Worm (Caenorhabditis elegans) whole organism, late embryonic: ENCODE measurements around the gene cutl-16.

Source experiments
- C38D4.7 ChIP-seq: fragments of 200-800 bp; sonication (Bioruptor generic); optimal IDR thresholded peaks from 2 replicates; lab custom pipeline; 2018; ENCODE audit warnings: mild to moderate bottlenecking, missing genetic modification characterization, moderate library complexity, missing compliant biosample characterization
- F13H6.1 ChIP-seq: sonication (generic microtip); optimal IDR thresholded peaks from 2 replicates; lab custom pipeline; 2016; ENCODE audit warnings: missing genetic modification characterization, missing compliant biosample characterization
- K09A11.1 ChIP-seq: sonication (generic microtip); optimal IDR thresholded peaks from 2 replicates; lab custom pipeline; 2017; ENCODE audit warnings: antibody characterized with exemption, mild to moderate bottlenecking, missing genetic modification characterization, missing compliant biosample characterization; ENCODE audit not compliant: insufficient read depth
- ahr-1 ChIP-seq: sonication (generic microtip); optimal IDR thresholded peaks from 2 replicates; lab custom pipeline; 2016; ENCODE audit warnings: missing genetic modification characterization, missing compliant biosample characterization
- ceh-2 ChIP-seq: sonication (generic microtip); optimal IDR thresholded peaks from 2 replicates; lab custom pipeline; 2016; ENCODE audit warnings: missing genotype, missing genetic modification characterization, missing compliant biosample characterization
- ceh-24 ChIP-seq: sonication (generic microtip); optimal IDR thresholded peaks from 2 replicates; lab custom pipeline; 2016; ENCODE audit warnings: mild to moderate bottlenecking, missing genetic modification characterization, missing compliant biosample characterization
- ceh-31 ChIP-seq: sonication (generic microtip); optimal IDR thresholded peaks from 2 replicates; lab custom pipeline; 2016; ENCODE audit warnings: missing genetic modification characterization, missing compliant biosample characterization
- ceh-34 ChIP-seq: sonication (generic microtip); optimal IDR thresholded peaks from 2 replicates; lab custom pipeline; 2016; ENCODE audit warnings: mild to moderate bottlenecking, missing genetic modification characterization, missing compliant biosample characterization
- ceh-6 ChIP-seq: fragments of 200-800 bp; sonication (Bioruptor generic); optimal IDR thresholded peaks from 2 replicates; lab custom pipeline; 2018; ENCODE audit warnings: mild to moderate bottlenecking, missing genetic modification characterization, missing compliant biosample characterization
- ceh-9 ChIP-seq: sonication (generic microtip); optimal IDR thresholded peaks from 2 replicates; lab custom pipeline; 2016; ENCODE audit warnings: mild to moderate bottlenecking, missing genetic modification characterization, inconsistent platforms, missing compliant biosample characterization
- che-1 ChIP-seq: sonication (generic microtip); optimal IDR thresholded peaks from 2 replicates; lab custom pipeline; 2016; ENCODE audit warnings: mild to moderate bottlenecking, missing genetic modification characterization, missing compliant biosample characterization
- elt-2 ChIP-seq: sonication (generic microtip); optimal IDR thresholded peaks from 2 replicates; lab custom pipeline; 2016; ENCODE audit warnings: missing genetic modification reagents, missing genetic modification characterization, missing compliant biosample characterization
- eyg-1 ChIP-seq: sonication (generic microtip); optimal IDR thresholded peaks from 2 replicates; lab custom pipeline; 2016; ENCODE audit warnings: missing genotype, missing genetic modification characterization, missing compliant biosample characterization
- hlh-30 ChIP-seq: sonication (generic microtip); optimal IDR thresholded peaks from 2 replicates; lab custom pipeline; 2017; ENCODE audit warnings: antibody characterized with exemption, missing genetic modification characterization, missing compliant biosample characterization; ENCODE audit not compliant: insufficient read depth
- nfya-1 ChIP-seq: sonication (generic microtip); optimal IDR thresholded peaks from 2 replicates; lab custom pipeline; 2017; ENCODE audit warnings: missing genetic modification characterization, mild to moderate bottlenecking, missing compliant biosample characterization, antibody characterized with exemption, moderate library complexity
- npax-4 ChIP-seq: sonication (generic microtip); optimal IDR thresholded peaks from 2 replicates; lab custom pipeline; 2016; ENCODE audit warnings: missing genetic modification characterization, missing compliant biosample characterization
- pat-9 ChIP-seq: fragments of 200-800 bp; sonication (Bioruptor generic); optimal IDR thresholded peaks from 2 replicates; lab custom pipeline; 2018; ENCODE audit warnings: mild to moderate bottlenecking, missing genetic modification characterization, moderate library complexity, missing compliant biosample characterization
- pha-4 ChIP-seq: fragments of 150-350 bp; optimal IDR thresholded peaks from 2 replicates; lab custom pipeline; 2018; ENCODE audit warnings: missing biosample characterization, missing genetic modification reagents, missing genetic modification characterization
- ref-2 ChIP-seq: sonication (generic microtip); optimal IDR thresholded peaks from 2 replicates; lab custom pipeline; 2016; ENCODE audit warnings: missing genetic modification characterization, missing compliant biosample characterization
- rnt-1 ChIP-seq: sonication (generic microtip); optimal IDR thresholded peaks from 2 replicates; lab custom pipeline; 2016; ENCODE audit warnings: missing genetic modification characterization, missing compliant biosample characterization
- syd-9 ChIP-seq: sonication (generic microtip); optimal IDR thresholded peaks from 2 replicates; lab custom pipeline; 2016; ENCODE audit warnings: mild to moderate bottlenecking, missing genetic modification characterization, moderate library complexity, missing compliant biosample characterization
- tbx-2 ChIP-seq: sonication (generic microtip); optimal IDR thresholded peaks from 2 replicates; lab custom pipeline; 2016; ENCODE audit warnings: missing genetic modification characterization, missing compliant biosample characterization
- unc-3 ChIP-seq, 2 experiments: fragments of 200-800 bp in 1 of 2; sonication (Bioruptor generic) in 1 of 2; sonication (generic microtip) in 1 of 2; conservative IDR thresholded peaks in 1 of 2; optimal IDR thresholded peaks in 1 of 2; 2 replicates each; pipeline versions ENCODE4 v1.3.6 to Lab custom; 2016 to 2022; ENCODE audit warnings: missing compliant biosample characterization in 2 of 2, missing genetic modification characterization in 2 of 2, missing genetic modification reagents in 1 of 2
- unc-42 ChIP-seq: sonication (generic microtip); optimal IDR thresholded peaks from 2 replicates; lab custom pipeline; 2016; ENCODE audit warnings: missing genotype, missing genetic modification characterization, missing compliant biosample characterization
- zip-5 ChIP-seq: sonication (generic microtip); optimal IDR thresholded peaks from 2 replicates; lab custom pipeline; 2016; ENCODE audit warnings: missing genetic modification characterization, missing compliant biosample characterization

cutl-16 gene

DNA sequence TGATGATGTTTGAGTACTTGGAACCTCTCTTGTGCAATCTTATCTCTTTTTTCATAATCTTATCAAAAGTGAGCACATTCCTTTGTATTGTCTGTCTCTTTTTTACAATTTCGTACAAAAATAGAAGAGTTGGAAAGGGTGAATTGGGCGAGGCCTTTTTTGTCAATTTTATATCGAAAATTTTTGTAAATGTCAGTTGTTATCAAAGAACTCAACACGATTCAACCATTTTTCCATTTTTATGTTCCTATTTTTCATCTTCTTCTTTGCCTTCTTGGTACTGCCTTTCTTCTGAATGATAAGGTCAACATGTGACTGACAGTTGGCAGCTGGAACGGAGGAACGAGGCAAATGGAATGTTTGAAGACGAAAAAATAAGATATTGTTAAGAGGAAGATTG lies 27.4 kb upstream of the cutl-16 start:
- TF ChIP-seq tbx-2 (no peak), elt-2 (tag; lab: Kevin White, UChicago) (peak; percentile 76)

- TF ChIP-seq tbx-2, result peak; percentile 46
- peak; percentile 49 for TF ChIP-seq ref-2 (tag; lab: Kevin White, UChicago)
- peak; percentile 3 for TF ChIP-seq elt-2 (tag; lab: Kevin White, UChicago)
- TF ChIP-seq C38D4.7 (GFP tag; lab: Kevin White, UChicago), result no peak
- TF ChIP-seq ceh-31 (tag; lab: Kevin White, UChicago), result peak; percentile 39
- no peak for TF ChIP-seq syd-9 (tag; lab: Kevin White, UChicago)
- peak; percentile 34 for TF ChIP-seq ceh-34 (tag; lab: Kevin White, UChicago)
These were observed 23.2 kb upstream of the cutl-16 start for ce11 chrII:6417999-6418398.

DNA sequence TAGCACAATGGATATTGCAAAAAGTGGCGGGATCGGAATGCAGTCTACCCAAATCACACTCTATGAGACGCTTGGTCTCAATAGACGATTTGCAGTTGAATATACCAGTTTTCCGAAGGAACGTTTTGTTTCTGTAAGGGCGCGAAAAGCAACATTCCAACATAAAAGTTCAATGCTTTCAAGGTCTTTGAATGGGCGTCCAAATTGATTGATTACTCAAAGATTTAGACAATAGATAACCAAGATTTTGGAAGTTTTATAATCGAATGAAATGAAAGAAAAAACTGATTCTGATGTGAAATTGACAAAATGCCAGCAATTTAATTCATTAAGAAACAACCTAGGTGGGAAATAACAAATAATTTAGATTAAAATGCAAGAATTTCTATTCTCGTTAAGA lies 22.1 kb upstream of the cutl-16 start:
- TF ChIP-seq ceh-24 (tag; lab: Kevin White, UChicago) (no peak), npax-4 (tag; lab: Kevin White, UChicago) (no peak), unc-3 (GFP tag; conservative IDR thresholded peaks at IDR 0.05; lab: Robert Waterston, UW) (no peak), unc-3 (tag; optimal IDR thresholded peaks at IDR 0.05; lab: Kevin White, UChicago) (no peak), zip-5 (tag; lab: Kevin White, UChicago) (no peak)

DNA sequence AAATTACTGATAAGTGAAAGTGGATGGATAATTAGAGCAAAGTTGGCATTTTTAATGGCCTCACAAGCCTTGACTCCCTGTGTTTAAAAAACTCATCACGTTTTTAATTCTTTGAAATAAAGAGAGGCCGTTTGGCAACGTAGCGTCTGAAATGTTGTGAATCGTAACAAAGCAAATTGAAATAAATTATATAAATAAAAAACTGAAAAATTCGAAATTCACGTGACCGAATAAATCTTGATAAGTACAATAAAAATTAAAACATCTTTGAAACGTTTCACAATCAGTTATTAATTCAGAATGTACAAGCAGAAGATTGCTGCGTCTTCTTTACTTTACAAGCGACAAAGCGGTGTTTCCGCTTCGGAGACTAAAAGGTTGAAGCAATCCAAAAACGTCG lies 18.4 kb upstream of the cutl-16 start, which contains the start of gene K03H9.3:
K03H9.3 (plus strand) TSS at position 301 of the 400 bp plus-strand sequence.
- TF ChIP-seq rnt-1, result no peak
- TF ChIP-seq unc-42 (tag; lab: Kevin White, UChicago), result no peak

DNA sequence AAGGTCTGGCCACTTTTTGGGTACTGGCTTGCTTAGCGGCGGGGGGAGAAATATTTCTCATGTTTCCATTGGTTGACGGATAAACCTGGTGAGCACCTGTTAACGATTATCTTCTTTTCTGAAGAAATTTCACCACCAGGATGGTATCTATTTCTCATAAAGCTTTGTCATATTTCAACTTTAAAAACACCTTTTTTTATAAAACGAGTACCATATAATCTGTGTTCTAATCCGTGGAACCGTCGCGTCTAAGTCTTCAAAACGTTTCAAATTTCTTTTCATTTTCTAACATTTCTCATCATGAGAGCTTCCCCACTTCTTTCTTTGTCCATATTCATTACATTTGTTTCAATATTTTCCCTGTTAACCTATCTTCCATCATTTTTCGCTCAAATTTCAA lies 15.2 kb upstream of the cutl-16 start, which contains the start of gene col-75:
col-75 (plus strand) TSS at position 301 of the 400 bp plus-strand sequence.
- no peak for TF ChIP-seq che-1

- TF ChIP-seq eyg-1 (no peak), hlh-30 (tag; lab: Kevin White, UChicago) (peak; percentile 25), K09A11.1 (no peak), F13H6.1 (tag; lab: Kevin White, UChicago) (no peak), ceh-6 (no peak), ceh-2 (tag; lab: Kevin White, UChicago) (no peak)
These were observed 4.4 kb upstream of the cutl-16 start for ce11 chrII:6436845-6437244.

DNA sequence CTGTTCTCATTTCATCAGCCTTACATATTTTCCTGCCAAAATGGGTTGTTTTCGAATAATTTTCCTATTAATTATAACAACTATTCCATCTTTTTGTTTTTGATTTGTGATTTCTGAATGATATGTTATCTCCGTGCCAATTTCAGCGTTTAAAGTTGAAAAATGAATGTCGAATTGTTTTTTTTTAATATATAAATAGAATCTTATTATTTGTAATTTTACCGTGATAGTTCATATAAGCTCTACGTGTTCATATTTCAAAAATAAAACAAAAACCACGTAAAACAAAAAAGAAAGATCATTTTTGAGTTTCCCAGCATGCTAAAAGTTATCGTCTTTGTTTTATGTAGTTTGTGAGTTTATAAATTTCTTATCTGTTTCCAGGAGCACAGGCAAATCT lies 2.5 kb downstream of the cutl-16 start, which contains the start of gene K06A1.2:
K06A1.2 (plus strand) TSS at position 301 of the 400 bp plus-strand sequence.
- TF ChIP-seq ceh-9 (tag; lab: Kevin White, UChicago) (no peak), rnt-1 (no peak), unc-3 (GFP tag; conservative IDR thresholded peaks at IDR 0.05; lab: Robert Waterston, UW) (no peak), unc-3 (tag; optimal IDR thresholded peaks at IDR 0.05; lab: Kevin White, UChicago) (no peak), ahr-1 (tag; lab: Kevin White, UChicago) (no peak), nfya-1 (no peak), ceh-24 (tag; lab: Kevin White, UChicago) (no peak)
- TF ChIP-seq, all 69 proteins: peak for 0

- TF ChIP-seq pat-9 (tag; lab: Kevin White, UChicago), result no peak
- TF ChIP-seq pha-4 (tag; lab: Kevin White, UChicago), result no peak
These were observed 7.0 kb downstream of the cutl-16 start for ce11 chrII:6448189-6448588.
